Worm (Caenorhabditis elegans): ENCODE results near the gene str-211.

str-211 gene

ce11 chrV:4918664-4919257 is 25.4 kb downstream of the str-211 start, which contains the start of gene C02E7.6:
TSS of gene C02E7.6 (plus strand) at chrV:4919207.
- no peak for TF ChIP-seq F13C5.2 (tag; optimal IDR thresholded peaks at IDR 0.05)
- no peak for TF ChIP-seq ceh-36 (tag; optimal IDR thresholded peaks at IDR 0.05)
- TF ChIP-seq ets-7 (tag; optimal IDR thresholded peaks at IDR 0.05), result no peak
- no peak for TF ChIP-seq tra-4 (tag; optimal IDR thresholded peaks at IDR 0.05)
- no peak for TF ChIP-seq scrt-1 (GFP tag; IDR thresholded peaks at IDR 0.05)
- TF ChIP-seq ama-1 (optimal IDR thresholded peaks at IDR 0.05), result no peak
- TF ChIP-seq ceh-13 (GFP tag; optimal IDR thresholded peaks at IDR 0.05), result no peak
- TF ChIP-seq B0310.2 (tag; optimal IDR thresholded peaks at IDR 0.05), result no peak
- no peak for TF ChIP-seq hnd-1 (tag; optimal IDR thresholded peaks at IDR 0.05)
- TF ChIP-seq sea-1 (GFP tag; conservative IDR thresholded peaks at IDR 0.05), result no peak
- TF ChIP-seq hmbx-1 (tag; optimal IDR thresholded peaks at IDR 0.05), result no peak
- TF ChIP-seq flt-1 (GFP tag; IDR thresholded peaks at IDR 0.05), result no peak
- TF ChIP-seq hmg-4 (GFP tag; optimal IDR thresholded peaks at IDR 0.05), result no peak
- TF ChIP-seq tbx-37 (GFP tag; conservative IDR thresholded peaks at IDR 0.05), result no peak
- TF ChIP-seq aly-1 (tag; optimal IDR thresholded peaks at IDR 0.05), result no peak
- no peak for TF ChIP-seq pes-1 (GFP tag; IDR thresholded peaks at IDR 0.05)
- TF ChIP-seq tbx-11 (GFP tag; IDR thresholded peaks at IDR 0.05), result no peak

ce11 chrV:4918091-4918624 is 26.0 kb downstream of the str-211 start, which contains the start of gene C02E7.7:
TSS of gene C02E7.7 (minus strand) at chrV:4918574.
- no peak for TF ChIP-seq B0310.2 (tag; optimal IDR thresholded peaks at IDR 0.05)
- TF ChIP-seq ceh-13 (GFP tag; optimal IDR thresholded peaks at IDR 0.05), result no peak
- TF ChIP-seq ets-7 (tag; optimal IDR thresholded peaks at IDR 0.05), result no peak
- TF ChIP-seq pes-1 (GFP tag; IDR thresholded peaks at IDR 0.05), result no peak
- no peak for TF ChIP-seq tbx-11 (GFP tag; IDR thresholded peaks at IDR 0.05)
- TF ChIP-seq tbx-37 (GFP tag; conservative IDR thresholded peaks at IDR 0.05), result no peak
- no peak for TF ChIP-seq flt-1 (GFP tag; IDR thresholded peaks at IDR 0.05)
- TF ChIP-seq ama-1 (optimal IDR thresholded peaks at IDR 0.05), result no peak
- no peak for TF ChIP-seq hmg-4 (GFP tag; optimal IDR thresholded peaks at IDR 0.05)
- TF ChIP-seq hnd-1 (tag; optimal IDR thresholded peaks at IDR 0.05), result no peak
- no peak for TF ChIP-seq sea-1 (GFP tag; conservative IDR thresholded peaks at IDR 0.05)
- TF ChIP-seq scrt-1 (GFP tag; IDR thresholded peaks at IDR 0.05), result no peak
- no peak for TF ChIP-seq hmbx-1 (tag; optimal IDR thresholded peaks at IDR 0.05)
- TF ChIP-seq F13C5.2 (tag; optimal IDR thresholded peaks at IDR 0.05), result no peak
- TF ChIP-seq ceh-36 (tag; optimal IDR thresholded peaks at IDR 0.05), result no peak
- TF ChIP-seq tra-4 (tag; optimal IDR thresholded peaks at IDR 0.05), result no peak
- no peak for TF ChIP-seq aly-1 (tag; optimal IDR thresholded peaks at IDR 0.05)

- TF ChIP-seq hmg-4 (GFP tag; optimal IDR thresholded peaks at IDR 0.05) (no peak), aly-1 (tag; optimal IDR thresholded peaks at IDR 0.05) (no peak), tbx-37 (GFP tag; conservative IDR thresholded peaks at IDR 0.05) (no peak), scrt-1 (GFP tag; IDR thresholded peaks at IDR 0.05) (no peak), sea-1 (GFP tag; conservative IDR thresholded peaks at IDR 0.05) (no peak), B0310.2 (tag; optimal IDR thresholded peaks at IDR 0.05) (no peak), hnd-1 (tag; optimal IDR thresholded peaks at IDR 0.05) (no peak), pes-1 (GFP tag; IDR thresholded peaks at IDR 0.05) (no peak), ceh-36 (tag; optimal IDR thresholded peaks at IDR 0.05) (no peak), hmbx-1 (tag; optimal IDR thresholded peaks at IDR 0.05) (no peak), ama-1 (optimal IDR thresholded peaks at IDR 0.05) (no peak), F13C5.2 (tag; optimal IDR thresholded peaks at IDR 0.05) (no peak), tbx-11 (GFP tag; IDR thresholded peaks at IDR 0.05) (no peak), ceh-13 (GFP tag; optimal IDR thresholded peaks at IDR 0.05) (no peak), flt-1 (GFP tag; IDR thresholded peaks at IDR 0.05) (no peak), tra-4 (tag; optimal IDR thresholded peaks at IDR 0.05) (no peak), ets-7 (tag; optimal IDR thresholded peaks at IDR 0.05) (no peak)
These were observed 29.2 kb downstream of the str-211 start, which contains the start of gene H23N18.6 for ce11 chrV:4914879-4915278. TSS of gene H23N18.6 (minus strand) at chrV:4915079.

ce11 chrV:4913853-4914252 is 30.3 kb downstream of the str-211 start:
- no peak for TF ChIP-seq hmg-4 (GFP tag; optimal IDR thresholded peaks at IDR 0.05)
- TF ChIP-seq ets-7 (tag; optimal IDR thresholded peaks at IDR 0.05), result no peak
- no peak for TF ChIP-seq ceh-13 (GFP tag; optimal IDR thresholded peaks at IDR 0.05)
- TF ChIP-seq tbx-37 (GFP tag; conservative IDR thresholded peaks at IDR 0.05), result no peak
- TF ChIP-seq F13C5.2 (tag; optimal IDR thresholded peaks at IDR 0.05), result no peak
- no peak for TF ChIP-seq B0310.2 (tag; optimal IDR thresholded peaks at IDR 0.05)
- TF ChIP-seq tra-4 (tag; optimal IDR thresholded peaks at IDR 0.05), result no peak
- TF ChIP-seq tbx-11 (GFP tag; IDR thresholded peaks at IDR 0.05), result no peak
- TF ChIP-seq hmbx-1 (tag; optimal IDR thresholded peaks at IDR 0.05), result no peak
- no peak for TF ChIP-seq ama-1 (optimal IDR thresholded peaks at IDR 0.05)
- no peak for TF ChIP-seq hnd-1 (tag; optimal IDR thresholded peaks at IDR 0.05)
- no peak for TF ChIP-seq ceh-36 (tag; optimal IDR thresholded peaks at IDR 0.05)
- no peak for TF ChIP-seq sea-1 (GFP tag; conservative IDR thresholded peaks at IDR 0.05)

- TF ChIP-seq ceh-13 (GFP tag; optimal IDR thresholded peaks at IDR 0.05) (no peak), hnd-1 (tag; optimal IDR thresholded peaks at IDR 0.05) (no peak), tbx-11 (GFP tag; IDR thresholded peaks at IDR 0.05) (no peak)
These were observed 31.8 kb downstream of the str-211 start, which contains the start of gene H23N18.5 for ce11 chrV:4912313-4912712. TSS of gene H23N18.5 (minus strand) at chrV:4912381.

- TF ChIP-seq aly-1 (tag; optimal IDR thresholded peaks at IDR 0.05) (no peak), tbx-11 (GFP tag; IDR thresholded peaks at IDR 0.05) (no peak), hmg-4 (GFP tag; optimal IDR thresholded peaks at IDR 0.05) (no peak), tra-4 (tag; optimal IDR thresholded peaks at IDR 0.05) (no peak), hmbx-1 (tag; optimal IDR thresholded peaks at IDR 0.05) (no peak), pes-1 (GFP tag; IDR thresholded peaks at IDR 0.05) (no peak), ceh-13 (GFP tag; optimal IDR thresholded peaks at IDR 0.05) (no peak), ama-1 (optimal IDR thresholded peaks at IDR 0.05) (no peak), sea-1 (GFP tag; conservative IDR thresholded peaks at IDR 0.05) (no peak), ets-7 (tag; optimal IDR thresholded peaks at IDR 0.05) (no peak), flt-1 (GFP tag; IDR thresholded peaks at IDR 0.05) (no peak), F13C5.2 (tag; optimal IDR thresholded peaks at IDR 0.05) (no peak), scrt-1 (GFP tag; IDR thresholded peaks at IDR 0.05) (no peak), hnd-1 (tag; optimal IDR thresholded peaks at IDR 0.05) (no peak)
These were observed 35.5 kb downstream of the str-211 start, which contains the start of gene ugt-13 for ce11 chrV:4908591-4908990. TSS of gene ugt-13 (plus strand) at chrV:4908884.

- TF ChIP-seq aly-1 (tag; optimal IDR thresholded peaks at IDR 0.05) (no peak), F13C5.2 (tag; optimal IDR thresholded peaks at IDR 0.05) (no peak)
These were observed 38.2 kb downstream of the str-211 start, which contains the start of gene ugt-14 for ce11 chrV:4905953-4906352. TSS of gene ugt-14 (plus strand) at chrV:4906253.

Measured in whole organism, early embryonic.